Worm (Caenorhabditis elegans) whole organism, L3 larva: Measurements from ENCODE around the gene C36B7.2.

Source experiments
- R02D3.7 ChIP-seq: fragments of 150-350 bp; optimal IDR thresholded peaks from 2 replicates; lab custom pipeline; 2014; ENCODE audit warnings: missing biosample characterization, missing genetic modification characterization
- aly-2 ChIP-seq: fragments of 150-350 bp; optimal IDR thresholded peaks from 2 replicates; lab custom pipeline; 2014; ENCODE audit warnings: missing biosample characterization, missing genetic modification characterization
- ceh-16 ChIP-seq: sonication (generic microtip); optimal IDR thresholded peaks from 2 replicates; lab custom pipeline; 2017; ENCODE audit warnings: missing biosample characterization, missing genetic modification characterization
- ceh-28 ChIP-seq: fragments of 150-350 bp; optimal IDR thresholded peaks from 2 replicates; lab custom pipeline; 2014; ENCODE audit warnings: missing biosample characterization, missing genetic modification reagents, missing genetic modification characterization
- ceh-82 ChIP-seq: fragments of 150-350 bp; optimal IDR thresholded peaks from 2 replicates; lab custom pipeline; 2014; ENCODE audit warnings: missing biosample characterization, missing genetic modification characterization
- ceh-9 ChIP-seq: sonication (generic microtip); optimal IDR thresholded peaks from 2 replicates; lab custom pipeline; 2018; ENCODE audit warnings: missing biosample characterization, missing genetic modification characterization
- daf-12 ChIP-seq: fragments of 150-350 bp; optimal IDR thresholded peaks from 2 replicates; lab custom pipeline; 2014; ENCODE audit warnings: missing biosample characterization, missing genetic modification reagents, missing genetic modification characterization
- egl-27 ChIP-seq: sonication (generic microtip); optimal IDR thresholded peaks from 4 replicates; lab custom pipeline; 2017; ENCODE audit warnings: missing biosample characterization, missing genetic modification reagents, missing genetic modification characterization
- egl-5 ChIP-seq: fragments of 150-350 bp; optimal IDR thresholded peaks from 2 replicates; lab custom pipeline; 2017; ENCODE audit warnings: missing biosample characterization, missing genetic modification reagents, missing genetic modification characterization, inconsistent platforms
- elt-2 ChIP-seq: sonication (generic microtip); optimal IDR thresholded peaks from 2 replicates; lab custom pipeline; 2016; ENCODE audit warnings: missing genetic modification reagents, mild to moderate bottlenecking, missing genetic modification characterization, missing compliant biosample characterization
- elt-3 ChIP-seq, 3 experiments: fragments of 150-350 bp in 1 of 3; sonication (generic microtip) in 2 of 3; optimal IDR thresholded peaks; 2 replicates in 2 of 3; 4 replicates in 1 of 3; lab custom pipeline; 2014 to 2017; ENCODE audit warnings: missing biosample characterization in 3 of 3, missing genetic modification characterization in 3 of 3
- fkh-10 ChIP-seq: sonication (generic microtip); optimal IDR thresholded peaks from 2 replicates; lab custom pipeline; 2017; ENCODE audit warnings: missing biosample characterization, missing genetic modification reagents, missing genetic modification characterization
- fkh-2 ChIP-seq: fragments of 150-350 bp; optimal IDR thresholded peaks from 2 replicates; lab custom pipeline; 2014; ENCODE audit warnings: missing biosample characterization, missing genetic modification reagents, missing genetic modification characterization
- fos-1 ChIP-seq: fragments of 150-350 bp; optimal IDR thresholded peaks from 2 replicates; lab custom pipeline; 2014; ENCODE audit warnings: missing biosample characterization, missing genetic modification characterization
- hmg-11 ChIP-seq: sonication (generic microtip); optimal IDR thresholded peaks from 2 replicates; lab custom pipeline; 2016; ENCODE audit warnings: missing genetic modification characterization, missing compliant biosample characterization
- jun-1 ChIP-seq: fragments of 150-350 bp; optimal IDR thresholded peaks from 2 replicates; lab custom pipeline; 2014; ENCODE audit warnings: missing biosample characterization, missing genetic modification reagents, missing genetic modification characterization
- lin-15B ChIP-seq: fragments of 150-350 bp; optimal IDR thresholded peaks from 2 replicates; lab custom pipeline; 2014; ENCODE audit warnings: missing biosample characterization, missing genetic modification characterization
- lin-39 ChIP-seq: fragments of 150-350 bp; optimal IDR thresholded peaks from 2 replicates; lab custom pipeline; 2018; ENCODE audit warnings: missing biosample characterization, missing genetic modification reagents, missing genetic modification characterization
- mdl-1 ChIP-seq: fragments of 150-350 bp; optimal IDR thresholded peaks from 2 replicates; lab custom pipeline; 2014; ENCODE audit warnings: missing biosample characterization, missing genetic modification characterization
- mml-1 ChIP-seq: fragments of 150-350 bp; sonication (generic microtip); optimal IDR thresholded peaks from 3 replicates; lab custom pipeline; 2014; ENCODE audit warnings: missing biosample characterization, missing genetic modification characterization
- nhr-12 ChIP-seq: fragments of 150-350 bp; optimal IDR thresholded peaks from 2 replicates; lab custom pipeline; 2014; ENCODE audit warnings: missing biosample characterization, missing genetic modification characterization
- nhr-23 ChIP-seq: fragments of 150-350 bp; optimal IDR thresholded peaks from 2 replicates; lab custom pipeline; 2014; ENCODE audit warnings: missing biosample characterization, missing genetic modification reagents, missing genetic modification characterization
- nhr-25 ChIP-seq: sonication (generic microtip); optimal IDR thresholded peaks from 2 replicates; lab custom pipeline; 2017; ENCODE audit warnings: missing biosample characterization, missing genetic modification characterization
- nhr-43 ChIP-seq: sonication (generic microtip); optimal IDR thresholded peaks from 2 replicates; lab custom pipeline; 2016; ENCODE audit warnings: mild to moderate bottlenecking, missing genetic modification characterization, missing compliant biosample characterization; ENCODE audit not compliant: poor library complexity, severe bottlenecking
- nhr-77 ChIP-seq: fragments of 150-350 bp; optimal IDR thresholded peaks from 2 replicates; lab custom pipeline; 2014; ENCODE audit warnings: missing biosample characterization, missing genetic modification characterization
- pha-4 ChIP-seq: fragments of 150-350 bp; optimal IDR thresholded peaks from 2 replicates; lab custom pipeline; 2014; ENCODE audit warnings: missing biosample characterization, missing genetic modification reagents, missing genetic modification characterization
- pqm-1 ChIP-seq: fragments of 150-350 bp; optimal IDR thresholded peaks from 2 replicates; lab custom pipeline; 2017; ENCODE audit warnings: missing biosample characterization, missing genetic modification characterization, inconsistent platforms
- skn-1 ChIP-seq: fragments of 150-350 bp; optimal IDR thresholded peaks from 2 replicates; lab custom pipeline; 2014; ENCODE audit warnings: missing biosample characterization, missing genetic modification characterization
- snpc-4 ChIP-seq: fragments of 150-350 bp; optimal IDR thresholded peaks from 2 replicates; lab custom pipeline; 2014; ENCODE audit warnings: missing biosample characterization, missing genetic modification characterization
- tbx-2 ChIP-seq: sonication (generic microtip); optimal IDR thresholded peaks from 2 replicates; lab custom pipeline; 2016; ENCODE audit warnings: mild to moderate bottlenecking, missing genetic modification characterization, missing compliant biosample characterization
- zag-1 ChIP-seq: fragments of 150-350 bp; optimal IDR thresholded peaks from 2 replicates; lab custom pipeline; 2014; ENCODE audit warnings: missing biosample characterization, missing genetic modification characterization
- ztf-11 ChIP-seq: fragments of 150-350 bp; optimal IDR thresholded peaks from 2 replicates; lab custom pipeline; 2014; ENCODE audit warnings: missing biosample characterization, missing genetic modification characterization
- ztf-4 ChIP-seq: fragments of 150-350 bp; optimal IDR thresholded peaks from 2 replicates; lab custom pipeline; 2014; ENCODE audit warnings: missing biosample characterization, missing genetic modification characterization

C36B7.2 gene

ce11 chrX:7085912-7086311, 20.3 kb upstream of the C36B7.2 start, which contains the start of gene C36B7.4:
Gene C36B7.4, minus strand, starts transcription at chrX:7086012.
- no peak for TF ChIP-seq mdl-1 (tag; lab: Kevin White, UChicago)
- no peak for TF ChIP-seq tbx-2
- TF ChIP-seq nhr-23 = no peak
- TF ChIP-seq R02D3.7 (tag; lab: Kevin White, UChicago) = no peak

ce11 chrX:7096349-7096748, 9.9 kb upstream of the C36B7.2 start, which contains the start of gene C36B7.5:
Gene C36B7.5, minus strand, starts transcription at chrX:7096449.
- TF ChIP-seq jun-1 (tag; lab: Kevin White, UChicago) (no peak), fos-1 (tag; lab: Kevin White, UChicago) (no peak), fkh-10 (GFP tag; lab: Kevin White, UChicago) (no peak), egl-5 (no peak), snpc-4 (no peak), ztf-11 (tag; lab: Kevin White, UChicago) (no peak), lin-15B (tag; lab: Kevin White, UChicago) (no peak), egl-27 (tag; lab: Kevin White, UChicago) (no peak), hmg-11 (tag; lab: Kevin White, UChicago) (no peak), zag-1 (tag; lab: Kevin White, UChicago) (no peak), ceh-9 (tag; lab: Kevin White, UChicago) (no peak), nhr-12 (tag; lab: Kevin White, UChicago) (no peak), ceh-82 (no peak), lin-39 (tag; lab: Kevin White, UChicago) (no peak), nhr-25 (tag; lab: Kevin White, UChicago) (no peak), ztf-4 (tag; lab: Kevin White, UChicago) (no peak), nhr-23 (no peak), ceh-28 (no peak), pha-4 (tag; lab: Kevin White, UChicago) (no peak)

ce11 chrX:7099049-7099448, 7.2 kb upstream of the C36B7.2 start:
- no peak for TF ChIP-seq daf-12 (tag; lab: Kevin White, UChicago)
- no peak for TF ChIP-seq ceh-16 (tag; lab: Kevin White, UChicago)
- TF ChIP-seq nhr-43 (tag; lab: Kevin White, UChicago) = no peak
- TF ChIP-seq elt-3 (tag; optimal IDR thresholded peaks at IDR 0.05; lab: Kevin White, UChicago) = no peak
- TF ChIP-seq pha-4 (tag; lab: Kevin White, UChicago) = no peak
- no peak for TF ChIP-seq skn-1 (tag; lab: Kevin White, UChicago)
- no peak for TF ChIP-seq lin-39 (tag; lab: Kevin White, UChicago)
- TF ChIP-seq mml-1 (tag; lab: Kevin White, UChicago) = no peak
- no peak for TF ChIP-seq nhr-12 (tag; lab: Kevin White, UChicago)
- no peak for TF ChIP-seq fkh-2 (tag; lab: Kevin White, UChicago)
- no peak for TF ChIP-seq nhr-23

ce11 chrX:7100290-7100689, 5.9 kb upstream of the C36B7.2 start, which contains the start of gene C36B7.6:
Gene C36B7.6, minus strand, starts transcription at chrX:7100338.
- TF ChIP-seq nhr-25 (tag; lab: Kevin White, UChicago) (peak; percentile 52), lin-15B (tag; lab: Kevin White, UChicago) (peak; percentile 49), ceh-82 (no peak), ceh-9 (tag; lab: Kevin White, UChicago) (no peak), snpc-4 (peak; percentile 17), pqm-1 (tag; lab: Kevin White, UChicago) (peak; percentile 30), fkh-10 (GFP tag; lab: Kevin White, UChicago) (no peak), jun-1 (tag; lab: Kevin White, UChicago) (no peak), nhr-23 (peak; percentile 36), nhr-77 (tag; lab: Kevin White, UChicago) (no peak), nhr-12 (tag; lab: Kevin White, UChicago) (no peak), elt-2 (tag; lab: Kevin White, UChicago) (peak; percentile 36)

- TF ChIP-seq hmg-11 (tag; lab: Kevin White, UChicago) (no peak), aly-2 (tag; lab: Kevin White, UChicago) (no peak), R02D3.7 (tag; lab: Kevin White, UChicago) (no peak)
These were observed 4.7 kb upstream of the C36B7.2 start, which contains the start of gene C36B7.3 for ce11 chrX:7101477-7101876. Gene C36B7.3, plus strand, starts transcription at chrX:7101777.
